Worm (Caenorhabditis elegans): ENCODE measurements around the gene scl-13.

Gene scl-13

DNA sequence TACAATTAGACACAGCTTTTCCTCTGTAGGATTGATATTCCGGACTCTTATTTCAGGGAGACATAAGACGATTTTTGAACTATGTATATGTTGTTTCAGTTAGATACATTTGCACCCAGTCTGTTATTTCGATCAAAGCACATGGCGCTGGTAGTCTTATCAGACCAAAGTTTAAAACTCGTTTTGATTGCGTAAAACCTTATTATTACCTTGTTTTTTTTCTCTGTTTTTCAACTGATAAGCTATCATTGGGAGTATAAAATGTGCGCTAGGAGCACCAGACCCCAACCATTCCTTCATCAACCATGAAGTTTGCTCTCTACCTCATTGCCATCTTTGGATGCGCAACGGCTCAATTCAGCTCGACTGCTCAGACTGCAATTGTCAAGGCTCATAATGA is 850 bp upstream of the scl-13 start, which contains the start of gene scl-12:
scl-12 (plus strand) TSS at position 301 of the 400 bp plus-strand sequence.
- TF ChIP-seq pes-1 (GFP tag; IDR thresholded peaks at IDR 0.05) (no peak), tbx-37 (GFP tag; conservative IDR thresholded peaks at IDR 0.05) (no peak), hnd-1 (tag; optimal IDR thresholded peaks at IDR 0.05) (no peak), F13C5.2 (tag; optimal IDR thresholded peaks at IDR 0.05) (no peak), ets-7 (tag; optimal IDR thresholded peaks at IDR 0.05) (no peak), scrt-1 (GFP tag; IDR thresholded peaks at IDR 0.05) (no peak), tra-4 (tag; optimal IDR thresholded peaks at IDR 0.05) (no peak), tbx-11 (GFP tag; IDR thresholded peaks at IDR 0.05) (no peak), sea-1 (GFP tag; conservative IDR thresholded peaks at IDR 0.05) (no peak), ceh-13 (GFP tag; optimal IDR thresholded peaks at IDR 0.05) (no peak), ceh-36 (tag; optimal IDR thresholded peaks at IDR 0.05) (no peak), hmg-4 (GFP tag; optimal IDR thresholded peaks at IDR 0.05) (no peak), flt-1 (GFP tag; IDR thresholded peaks at IDR 0.05) (no peak)

DNA sequence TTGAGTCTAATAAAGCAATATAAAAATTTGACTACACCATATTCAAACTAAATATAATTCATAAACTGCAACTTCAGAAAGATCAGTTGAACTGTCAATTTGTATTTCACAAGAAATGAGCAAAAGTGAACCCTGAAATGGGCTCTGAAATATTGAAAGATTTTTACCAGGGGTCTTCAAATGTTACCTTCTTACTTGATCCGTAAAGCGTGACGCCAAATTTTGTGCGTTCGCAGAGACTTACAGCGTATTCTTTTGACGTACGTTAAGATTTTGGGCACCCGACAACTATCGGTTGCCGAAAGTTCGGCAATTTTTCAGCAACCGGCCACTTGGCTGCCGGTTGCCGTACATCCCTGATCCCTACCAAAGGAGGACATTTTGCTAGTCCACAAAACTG is 1.4 kb downstream of the scl-13 start:
- no peak for TF ChIP-seq ceh-13 (GFP tag; optimal IDR thresholded peaks at IDR 0.05)
- TF ChIP-seq aly-1 (tag; optimal IDR thresholded peaks at IDR 0.05): no peak
- TF ChIP-seq scrt-1 (GFP tag; IDR thresholded peaks at IDR 0.05): no peak
- TF ChIP-seq ets-7 (tag; optimal IDR thresholded peaks at IDR 0.05): no peak
- TF ChIP-seq hmg-4 (GFP tag; optimal IDR thresholded peaks at IDR 0.05): no peak
- no peak for TF ChIP-seq pes-1 (GFP tag; IDR thresholded peaks at IDR 0.05)
- TF ChIP-seq sea-1 (GFP tag; conservative IDR thresholded peaks at IDR 0.05): no peak
- TF ChIP-seq tbx-11 (GFP tag; IDR thresholded peaks at IDR 0.05): no peak
- no peak for TF ChIP-seq ceh-36 (tag; optimal IDR thresholded peaks at IDR 0.05)

DNA sequence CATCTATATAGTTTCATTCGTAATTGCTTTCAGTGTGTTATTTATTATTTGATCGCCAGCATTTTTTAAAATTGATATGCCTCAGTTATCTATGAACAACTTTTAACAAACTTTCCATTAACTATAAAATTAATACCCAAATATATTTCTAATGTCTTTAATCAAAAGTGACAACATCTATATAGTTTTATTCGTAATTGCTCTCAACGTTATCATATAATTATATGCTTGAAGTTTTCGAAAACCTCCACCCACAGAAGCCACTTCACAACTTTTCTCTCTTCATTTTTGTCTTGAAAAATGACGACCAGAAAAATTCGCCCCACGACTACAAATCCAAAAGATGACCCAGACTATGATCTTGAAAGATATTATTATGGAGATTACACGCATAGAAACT is 3.1 kb downstream of the scl-13 start, which contains the start of gene srw-6:
srw-6 (plus strand) TSS at position 301 of the 400 bp plus-strand sequence.
- no peak for TF ChIP-seq F13C5.2 (tag; optimal IDR thresholded peaks at IDR 0.05)
- TF ChIP-seq sea-1 (GFP tag; conservative IDR thresholded peaks at IDR 0.05): no peak

DNA sequence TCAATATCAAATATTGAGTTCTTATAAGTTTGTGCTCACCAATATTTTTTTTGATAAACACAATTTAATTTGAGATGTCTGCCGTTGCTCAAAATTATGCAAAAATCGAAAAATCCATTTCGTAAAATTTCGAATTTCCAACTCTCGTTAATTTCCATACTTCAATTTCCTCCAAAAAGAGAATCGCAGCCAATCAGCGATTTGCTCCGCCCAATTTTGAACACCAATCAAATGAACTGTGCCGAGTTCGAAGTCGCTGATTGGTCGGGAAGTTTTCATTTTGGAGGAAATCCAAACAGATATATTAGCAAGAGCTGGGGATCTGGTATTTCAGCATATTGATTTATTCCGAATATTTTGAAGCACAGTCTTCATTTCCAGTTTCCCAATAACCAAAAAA is 3.6 kb downstream of the scl-13 start:
- TF ChIP-seq tbx-11 (GFP tag; IDR thresholded peaks at IDR 0.05) (no peak), hnd-1 (tag; optimal IDR thresholded peaks at IDR 0.05) (no peak), aly-1 (tag; optimal IDR thresholded peaks at IDR 0.05) (no peak), F13C5.2 (tag; optimal IDR thresholded peaks at IDR 0.05) (no peak), B0310.2 (tag; optimal IDR thresholded peaks at IDR 0.05) (no peak), scrt-1 (GFP tag; IDR thresholded peaks at IDR 0.05) (no peak), hmbx-1 (tag; optimal IDR thresholded peaks at IDR 0.05) (no peak), pes-1 (GFP tag; IDR thresholded peaks at IDR 0.05) (no peak), ceh-36 (tag; optimal IDR thresholded peaks at IDR 0.05) (no peak), hmg-4 (GFP tag; optimal IDR thresholded peaks at IDR 0.05) (no peak), tbx-37 (GFP tag; conservative IDR thresholded peaks at IDR 0.05) (no peak), tra-4 (tag; optimal IDR thresholded peaks at IDR 0.05) (no peak), ets-7 (tag; optimal IDR thresholded peaks at IDR 0.05) (no peak), ama-1 (optimal IDR thresholded peaks at IDR 0.05) (no peak), flt-1 (GFP tag; IDR thresholded peaks at IDR 0.05) (no peak), sea-1 (GFP tag; conservative IDR thresholded peaks at IDR 0.05) (no peak)

DNA sequence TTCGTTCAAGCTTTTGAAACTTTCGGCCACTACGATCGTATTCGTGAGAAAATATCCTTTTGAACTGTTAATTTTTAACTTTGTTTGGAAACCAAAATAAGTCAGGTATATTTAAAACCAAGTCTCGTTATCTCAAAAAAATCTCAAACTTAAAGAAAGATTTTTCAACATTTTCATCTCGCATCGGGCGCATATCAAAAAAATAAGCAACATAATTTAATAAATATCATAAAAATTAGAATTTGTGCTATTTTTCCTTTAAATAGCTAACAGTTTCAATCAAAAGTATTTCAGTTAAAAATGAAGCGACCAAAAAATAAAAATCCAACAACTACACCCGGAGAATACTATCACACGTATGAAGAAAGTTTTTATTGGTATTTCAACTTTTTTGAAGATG is 5.5 kb downstream of the scl-13 start, which contains the start of gene srw-7:
srw-7 (plus strand) TSS at position 301 of the 400 bp plus-strand sequence.
- TF ChIP-seq hnd-1 (tag; optimal IDR thresholded peaks at IDR 0.05): no peak
- TF ChIP-seq ama-1 (optimal IDR thresholded peaks at IDR 0.05): no peak
- TF ChIP-seq tbx-11 (GFP tag; IDR thresholded peaks at IDR 0.05): no peak
- no peak for TF ChIP-seq B0310.2 (tag; optimal IDR thresholded peaks at IDR 0.05)
- TF ChIP-seq scrt-1 (GFP tag; IDR thresholded peaks at IDR 0.05): no peak

DNA sequence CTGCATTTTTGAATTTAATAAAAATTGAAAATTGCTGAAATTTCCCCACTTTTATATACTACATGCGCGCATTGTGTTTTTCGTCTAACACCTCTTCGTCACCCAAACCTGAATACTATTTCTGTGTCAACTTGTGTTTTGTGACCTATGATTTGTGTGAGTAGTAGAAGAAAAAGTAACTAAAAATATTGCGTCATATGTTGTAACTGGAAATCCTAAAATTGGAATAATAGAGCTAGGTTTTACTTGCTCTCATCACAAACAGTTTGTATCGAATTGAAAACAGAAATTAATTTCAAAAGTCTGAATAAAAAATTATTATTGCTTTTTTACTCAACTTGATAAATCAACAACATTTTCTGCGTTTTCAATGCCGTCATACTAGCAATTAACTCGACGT is 5.9 kb downstream of the scl-13 start, which contains the start of gene R08F11.4:
R08F11.4 (minus strand) TSS at position 29 of the 400 bp plus-strand sequence.
- no peak for TF ChIP-seq hmg-4 (GFP tag; optimal IDR thresholded peaks at IDR 0.05)
- TF ChIP-seq sea-1 (GFP tag; conservative IDR thresholded peaks at IDR 0.05): no peak
- no peak for TF ChIP-seq ama-1 (optimal IDR thresholded peaks at IDR 0.05)
- no peak for TF ChIP-seq hnd-1 (tag; optimal IDR thresholded peaks at IDR 0.05)
- no peak for TF ChIP-seq pes-1 (GFP tag; IDR thresholded peaks at IDR 0.05)
- no peak for TF ChIP-seq aly-1 (tag; optimal IDR thresholded peaks at IDR 0.05)
- TF ChIP-seq ceh-36 (tag; optimal IDR thresholded peaks at IDR 0.05): no peak
- TF ChIP-seq flt-1 (GFP tag; IDR thresholded peaks at IDR 0.05): no peak
- no peak for TF ChIP-seq tra-4 (tag; optimal IDR thresholded peaks at IDR 0.05)
- no peak for TF ChIP-seq tbx-11 (GFP tag; IDR thresholded peaks at IDR 0.05)
- no peak for TF ChIP-seq tbx-37 (GFP tag; conservative IDR thresholded peaks at IDR 0.05)
- TF ChIP-seq hmbx-1 (tag; optimal IDR thresholded peaks at IDR 0.05): no peak
- no peak for TF ChIP-seq B0310.2 (tag; optimal IDR thresholded peaks at IDR 0.05)
- no peak for TF ChIP-seq scrt-1 (GFP tag; IDR thresholded peaks at IDR 0.05)
- no peak for TF ChIP-seq ets-7 (tag; optimal IDR thresholded peaks at IDR 0.05)
- TF ChIP-seq ceh-13 (GFP tag; optimal IDR thresholded peaks at IDR 0.05): no peak
- TF ChIP-seq F13C5.2 (tag; optimal IDR thresholded peaks at IDR 0.05): no peak

DNA sequence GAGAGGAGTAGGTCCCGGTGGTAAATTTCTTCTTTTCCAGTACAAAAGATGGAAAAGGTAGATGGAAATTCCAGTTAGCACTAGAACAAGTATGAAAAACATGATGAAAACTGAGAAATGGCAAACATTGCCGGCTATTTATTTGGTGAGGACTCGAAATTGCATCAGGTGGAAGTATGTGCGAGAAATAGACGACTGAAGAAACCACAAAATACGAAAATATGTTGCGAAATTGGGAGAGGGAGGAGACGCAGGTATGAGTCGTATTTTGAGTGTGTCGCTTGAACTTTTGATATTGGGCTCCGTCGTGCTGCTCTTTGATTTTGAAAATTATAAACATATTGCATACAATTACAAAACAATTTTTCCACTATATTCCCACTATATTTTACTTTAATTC is 8.1 kb downstream of the scl-13 start, which contains the start of gene cyp-33C8:
cyp-33C8 (minus strand) TSS at position 200 of the 400 bp plus-strand sequence.
- TF ChIP-seq ceh-13 (GFP tag; optimal IDR thresholded peaks at IDR 0.05) (no peak), flt-1 (GFP tag; IDR thresholded peaks at IDR 0.05) (no peak), hmg-4 (GFP tag; optimal IDR thresholded peaks at IDR 0.05) (no peak), tbx-37 (GFP tag; conservative IDR thresholded peaks at IDR 0.05) (no peak), hnd-1 (tag; optimal IDR thresholded peaks at IDR 0.05) (no peak), ceh-36 (tag; optimal IDR thresholded peaks at IDR 0.05) (no peak), aly-1 (tag; optimal IDR thresholded peaks at IDR 0.05) (no peak), scrt-1 (GFP tag; IDR thresholded peaks at IDR 0.05) (no peak), B0310.2 (tag; optimal IDR thresholded peaks at IDR 0.05) (no peak), F13C5.2 (tag; optimal IDR thresholded peaks at IDR 0.05) (no peak), tra-4 (tag; optimal IDR thresholded peaks at IDR 0.05) (no peak), pes-1 (GFP tag; IDR thresholded peaks at IDR 0.05) (no peak), sea-1 (GFP tag; conservative IDR thresholded peaks at IDR 0.05) (no peak), ets-7 (tag; optimal IDR thresholded peaks at IDR 0.05) (no peak), hmbx-1 (tag; optimal IDR thresholded peaks at IDR 0.05) (no peak), tbx-11 (GFP tag; IDR thresholded peaks at IDR 0.05) (no peak)

Measured in whole organism, early embryonic.